Fruit fly (Drosophila melanogaster) whole organism, embryonic: ENCODE results near the gene CG5180.

Experiments
- Atf3 ChIP-seq: fragments of 200-800 bp; sonication (Bioruptor generic); optimal IDR thresholded peaks from 3 replicates; lab custom pipeline; 2016; ENCODE audit warnings: missing biosample characterization, missing genetic modification characterization
- CG1024 ChIP-seq: fragments of 200-800 bp; sonication (Bioruptor generic); IDR thresholded peaks from 2 replicates; pipeline ENCODE4 v1.3.6; 2022; ENCODE audit warnings: missing biosample characterization, missing genetic modification characterization
- CG11504 ChIP-seq: fragments of 200-800 bp; sonication (Bioruptor generic); optimal IDR thresholded peaks from 3 replicates; lab custom pipeline; 2019; ENCODE audit warnings: missing biosample characterization, mild to moderate bottlenecking, missing genetic modification characterization, moderate library complexity
- CG12155 ChIP-seq: fragments of 200-800 bp; sonication (Bioruptor generic); optimal IDR thresholded peaks from 3 replicates; lab custom pipeline; 2016; ENCODE audit warnings: missing biosample characterization, missing genetic modification characterization
- CG12659 ChIP-seq: fragments of 200-800 bp; sonication (Bioruptor generic); optimal IDR thresholded peaks from 3 replicates; lab custom pipeline; 2017; ENCODE audit warnings: mild to moderate bottlenecking, missing biosample characterization, missing genetic modification reagents, missing genetic modification characterization
- CG14710 ChIP-seq: fragments of 200-800 bp; sonication (Bioruptor generic); optimal IDR thresholded peaks from 3 replicates; lab custom pipeline; 2019; ENCODE audit warnings: missing biosample characterization, mild to moderate bottlenecking, missing genetic modification characterization, moderate library complexity
- CG15011 ChIP-seq: fragments of 200-800 bp; sonication (Bioruptor generic); optimal IDR thresholded peaks from 3 replicates; lab custom pipeline; 2018; ENCODE audit warnings: missing biosample characterization, mild to moderate bottlenecking, missing genetic modification characterization
- CG15269 ChIP-seq: fragments of 200-800 bp; sonication (Bioruptor generic); optimal IDR thresholded peaks from 2 replicates; lab custom pipeline; 2018; ENCODE audit warnings: missing biosample characterization, mild to moderate bottlenecking, missing genetic modification characterization, moderate library complexity
- CG1529 ChIP-seq: fragments of 200-800 bp; sonication (Bioruptor generic); optimal IDR thresholded peaks from 3 replicates; lab custom pipeline; 2018; ENCODE audit warnings: missing biosample characterization, missing genetic modification characterization
- CG1603 ChIP-seq: fragments of 200-800 bp; sonication (Bioruptor generic); optimal IDR thresholded peaks from 2 replicates; lab custom pipeline; 2019; ENCODE audit warnings: missing biosample characterization, mild to moderate bottlenecking, missing genetic modification characterization, moderate library complexity
- CG17328 ChIP-seq: fragments of 200-800 bp; sonication (Bioruptor generic); IDR thresholded peaks from 2 replicates; pipeline ENCODE4 v1.3.6; 2022; ENCODE audit warnings: missing biosample characterization, missing genetic modification characterization
- CG17361 ChIP-seq: fragments of 200-800 bp; sonication (Bioruptor generic); IDR thresholded peaks from 3 replicates; pipeline ENCODE4 v1.3.6; 2022; ENCODE audit warnings: missing biosample characterization, missing genetic modification characterization
- CG17612 ChIP-seq: fragments of 200-800 bp; sonication (Bioruptor generic); IDR thresholded peaks from 2 replicates; pipeline ENCODE4 v1.3.6; 2022; ENCODE audit warnings: missing biosample characterization, missing genetic modification characterization
- CG18011 ChIP-seq: fragments of 200-800 bp; sonication (Bioruptor generic); optimal IDR thresholded peaks from 2 replicates; lab custom pipeline; 2017; ENCODE audit warnings: missing biosample characterization, missing genetic modification characterization, mild to moderate bottlenecking, moderate library complexity, missing genotype
- CG30020 ChIP-seq: fragments of 200-800 bp; optimal IDR thresholded peaks from 2 replicates; lab custom pipeline; 2019; ENCODE audit warnings: missing biosample characterization, mild to moderate bottlenecking, missing genetic modification characterization, moderate library complexity
- CG32772 ChIP-seq: fragments of 200-800 bp; sonication (Bioruptor generic); IDR thresholded peaks from 2 replicates; pipeline ENCODE4 v1.3.6; 2022; ENCODE audit warnings: missing biosample characterization, missing genetic modification characterization
- CG43689 ChIP-seq: fragments of 200-800 bp; sonication (Bioruptor generic); IDR thresholded peaks from 2 replicates; pipeline ENCODE4 v1.3.6; 2022; ENCODE audit warnings: missing biosample characterization, missing genetic modification characterization
- CG5953 ChIP-seq: fragments of 200-800 bp; sonication (Bioruptor generic); IDR thresholded peaks from 2 replicates; pipeline ENCODE4 v1.3.6; 2022; ENCODE audit warnings: missing biosample characterization, missing genetic modification characterization
- CG7556 ChIP-seq: fragments of 200-800 bp; sonication (Bioruptor generic); optimal IDR thresholded peaks from 2 replicates; lab custom pipeline; 2017; ENCODE audit warnings: missing biosample characterization, mild to moderate bottlenecking, missing genetic modification characterization
- CG7987 ChIP-seq: fragments of 200-800 bp; sonication (Bioruptor generic); optimal IDR thresholded peaks from 2 replicates; lab custom pipeline; 2018; ENCODE audit warnings: missing biosample characterization, mild to moderate bottlenecking, missing genetic modification characterization, moderate library complexity
- CG9437 ChIP-seq: fragments of 200-800 bp; sonication (Bioruptor generic); optimal IDR thresholded peaks from 2 replicates; lab custom pipeline; 2018; ENCODE audit warnings: missing biosample characterization, mild to moderate bottlenecking, missing genetic modification characterization
- CHES-1-like ChIP-seq: fragments of 200-800 bp; sonication (Bioruptor generic); optimal IDR thresholded peaks from 2 replicates; lab custom pipeline; 2016; ENCODE audit warnings: missing biosample characterization, missing genetic modification characterization
- Deaf1 ChIP-seq: fragments of 200-800 bp; optimal IDR thresholded peaks from 3 replicates; lab custom pipeline; 2019; ENCODE audit warnings: missing biosample characterization, mild to moderate bottlenecking, missing genetic modification characterization, moderate library complexity
- Ets97D ChIP-seq: fragments of 200-800 bp; sonication (Bioruptor generic); optimal IDR thresholded peaks from 3 replicates; lab custom pipeline; 2016; ENCODE audit warnings: missing biosample characterization, missing genetic modification characterization
- GATAe ChIP-seq: fragments of 200-800 bp; sonication (Bioruptor generic); conservative IDR thresholded peaks from 2 replicates; pipeline ENCODE4 v1.3.6; 2022; ENCODE audit warnings: missing biosample characterization, missing genetic modification characterization
- Med ChIP-seq: fragments of 200-800 bp; sonication (Bioruptor generic); peaks from one replicate; lab custom pipeline; 2016; ENCODE audit warnings: missing biosample characterization, missing genetic modification characterization, mild to moderate bottlenecking, inconsistent platforms, moderate library complexity
- Myb ChIP-seq: fragments of 200-800 bp; sonication (Bioruptor generic); optimal IDR thresholded peaks from 2 replicates; lab custom pipeline; 2016; ENCODE audit warnings: missing biosample characterization, missing genetic modification characterization
- NFAT ChIP-seq: fragments of 200-800 bp; sonication (Bioruptor generic); IDR thresholded peaks from 2 replicates; pipeline ENCODE4 v1.3.6; 2022; ENCODE audit warnings: missing biosample characterization, missing genetic modification characterization
- Nf-YA ChIP-seq: fragments of 200-800 bp; sonication (Bioruptor generic); IDR thresholded peaks from 2 replicates; pipeline ENCODE4 v1.3.6; 2022; ENCODE audit warnings: missing biosample characterization, missing genetic modification characterization
- Nf-YC ChIP-seq: fragments of 200-800 bp; optimal IDR thresholded peaks from 3 replicates; lab custom pipeline; 2019; ENCODE audit warnings: missing biosample characterization, mild to moderate bottlenecking, missing genetic modification characterization, moderate library complexity
- Pdp1 ChIP-seq, 2 experiments: fragments of 200-800 bp; sonication (Bioruptor generic); optimal IDR thresholded peaks; 3 replicates each; lab custom pipeline; 2016; ENCODE audit warnings: missing biosample characterization in 2 of 2, missing genetic modification characterization in 2 of 2, mild to moderate bottlenecking in 1 of 2, moderate library complexity in 1 of 2
- Rfx ChIP-seq: fragments of 200-800 bp; sonication (Bioruptor generic); IDR thresholded peaks from 2 replicates; pipeline ENCODE4 v1.3.6; 2022; ENCODE audit warnings: missing biosample characterization, missing genetic modification characterization
- az2 ChIP-seq: fragments of 200-800 bp; sonication (Bioruptor generic); optimal IDR thresholded peaks from 3 replicates; lab custom pipeline; 2016; ENCODE audit warnings: missing biosample characterization, missing genetic modification characterization
- bab2 ChIP-seq: fragments of 200-800 bp; sonication (Bioruptor generic); optimal IDR thresholded peaks from 2 replicates; lab custom pipeline; 2016; ENCODE audit warnings: missing biosample characterization, missing genetic modification characterization
- cas ChIP-seq: fragments of 200-800 bp; sonication (Bioruptor generic); IDR thresholded peaks from 2 replicates; pipeline ENCODE4 v1.3.6; 2022; ENCODE audit warnings: missing biosample characterization, missing genetic modification characterization
- caup ChIP-seq: fragments of 200-800 bp; sonication (Bioruptor generic); optimal IDR thresholded peaks from 3 replicates; lab custom pipeline; 2017; ENCODE audit warnings: missing biosample characterization, mild to moderate bottlenecking, missing genetic modification characterization, moderate library complexity; ENCODE audit not compliant: severe bottlenecking
- cwo ChIP-seq: fragments of 200-800 bp; sonication (Bioruptor generic); optimal IDR thresholded peaks from 3 replicates; lab custom pipeline; 2017; ENCODE audit warnings: missing biosample characterization, missing genetic modification characterization, mild to moderate bottlenecking, moderate library complexity, missing genetic modification reagents
- dpn ChIP-seq, 2 experiments: fragments of 200-800 bp; sonication (Bioruptor generic); optimal IDR thresholded peaks; 3 replicates each; lab custom pipeline; 2016; ENCODE audit warnings: missing biosample characterization in 2 of 2, missing genetic modification characterization in 2 of 2
- emc ChIP-seq: fragments of 200-800 bp; sonication (Bioruptor generic); optimal IDR thresholded peaks from 2 replicates; lab custom pipeline; 2016; ENCODE audit warnings: missing biosample characterization, missing genetic modification characterization
- gro ChIP-seq: fragments of 200-800 bp; sonication (Bioruptor generic); optimal IDR thresholded peaks from 2 replicates; lab custom pipeline; 2016; ENCODE audit warnings: missing biosample characterization, missing genetic modification characterization
- gt ChIP-seq: fragments of 200-800 bp; sonication (Bioruptor generic); IDR thresholded peaks from 2 replicates; pipeline ENCODE4 v1.3.6; 2022; ENCODE audit warnings: missing biosample characterization, missing genetic modification characterization
- kni ChIP-seq: fragments of 200-800 bp; sonication (Bioruptor generic); optimal IDR thresholded peaks from 3 replicates; lab custom pipeline; 2017; ENCODE audit warnings: mild to moderate bottlenecking, missing biosample characterization, missing genetic modification reagents, missing genetic modification characterization
- mam ChIP-seq: fragments of 200-800 bp; sonication (Bioruptor generic); optimal IDR thresholded peaks from 3 replicates; lab custom pipeline; 2016; ENCODE audit warnings: missing biosample characterization, missing genetic modification characterization
- pan ChIP-seq, 4 experiments: fragments of >200 bp in 3 of 4; fragments of 200-800 bp in 1 of 4; sonication (Bioruptor generic) in 1 of 4; optimal IDR thresholded peaks in 3 of 4; IDR thresholded peaks in 1 of 4; 2 replicates each; pipeline versions ENCODE4 v1.3.6 to Lab custom; 2017 to 2022; ENCODE audit warnings: missing biosample characterization in 2 of 4, missing genetic modification characterization in 2 of 4, mixed read lengths in 1 of 4
- rib ChIP-seq: fragments of 200-800 bp; sonication (Bioruptor generic); IDR thresholded peaks from 2 replicates; pipeline ENCODE4 v1.3.6; 2022; ENCODE audit warnings: missing biosample characterization, missing genetic modification characterization
- sob ChIP-seq: fragments of 200-800 bp; sonication (Bioruptor generic); IDR thresholded peaks from 2 replicates; pipeline ENCODE4 v1.3.6; 2022; ENCODE audit warnings: missing biosample characterization, missing genetic modification characterization
- sug ChIP-seq: fragments of 200-800 bp; optimal IDR thresholded peaks from 2 replicates; lab custom pipeline; 2019; ENCODE audit warnings: missing biosample characterization, mild to moderate bottlenecking, missing genetic modification characterization, moderate library complexity
- tin ChIP-seq: fragments of 200-800 bp; sonication (Bioruptor generic); optimal IDR thresholded peaks from 3 replicates; lab custom pipeline; 2016; ENCODE audit warnings: missing biosample characterization, missing genetic modification characterization

The CG5180 gene

dm6 chr3R:20592517-20593462, 35.1 kb downstream of the CG5180 start, which contains the start of the genes Pus1 and bon (continued):
- TF ChIP-seq GATAe (GFP tag; lab: Robert Waterston, UW) (no peak), sob (GFP tag; lab: Robert Waterston, UW) (peak; percentile 22; the same call in 1 of the 2 replicates), CG14710 (peak; percentile 79), Myb (GFP tag; lab: Kevin White, UChicago) (peak; percentile 65), gt (GFP tag; lab: Robert Waterston, UW) (no peak), cas (GFP tag; lab: Robert Waterston, UW) (no peak), Nf-YA (GFP tag; lab: Robert Waterston, UW) (0 out of 2 replicates have a peak, but pooled peaks have one; percentile 8), bab2 (GFP tag; lab: Kevin White, UChicago) (peak; percentile 22), CG32772 (no peak), mam (GFP tag; lab: Kevin White, UChicago) (peak; percentile 41), kni (GFP tag; lab: Kevin White, UChicago) (peak; percentile 30), CHES-1-like (peak; percentile 64), CG15269 (tag; lab: Kevin White, UChicago) (peak; percentile 5), pan (optimal IDR thresholded peaks at IDR 0.05; lab: Kevin White, UChicago) (no peak), pan (GFP tag; optimal IDR thresholded peaks at IDR 0.05 in 1 of 2, IDR thresholded peaks at IDR 0.05 in 1 of 2) (peak in 1 of 2 experiments; percentile 5), gro (GFP tag; lab: Kevin White, UChicago) (no peak), CG15011 (GFP tag; lab: Kevin White, UChicago) (no peak), CG12659 (peak; percentile 86), CG30020 (tag; lab: Kevin White, UChicago) (peak; percentile 43), CG11504 (peak; percentile 29), CG12155 (peak; percentile 52), dpn (GFP tag; optimal IDR thresholded peaks at IDR 0.05; lab: Kevin White, UChicago) (peak; percentile 5 to 34), CG43689 (GFP tag; lab: Robert Waterston, UW) (no peak), caup (GFP tag; lab: Kevin White, UChicago) (no peak), cwo (GFP tag; lab: Kevin White, UChicago) (peak; percentile 75), CG17361 (GFP tag; lab: Robert Waterston, UW) (no peak), sug (peak; percentile 47), rib (peak; percentile 48; the same call in 1 of the 2 replicates), Deaf1 (tag; lab: Kevin White, UChicago) (peak; percentile 63), Pdp1 (GFP tag; optimal IDR thresholded peaks at IDR 0.05; lab: Kevin White, UChicago) (peak in 1 of 2 experiments; percentile 87), CG7987 (GFP tag; lab: Kevin White, UChicago) (peak; percentile 32), CG17328 (GFP tag; lab: Robert Waterston, UW) (no peak; the same call in 1 of the 2 replicates), Ets97D (peak; percentile 83), CG17612 (GFP tag; lab: Robert Waterston, UW) (no peak), tin (GFP tag; lab: Kevin White, UChicago) (peak; percentile 30), NFAT (GFP tag; lab: Robert Waterston, UW) (0 out of 2 replicates have a peak, but pooled peaks have one; percentile 13), az2 (GFP tag; lab: Kevin White, UChicago) (no peak), CG7556 (no peak), Nf-YC (tag; lab: Kevin White, UChicago) (peak; percentile 42), Med (GFP tag; lab: Kevin White, UChicago) (peak; percentile 87), Atf3 (GFP tag; lab: Kevin White, UChicago) (peak; percentile 17), Rfx (GFP tag; lab: Robert Waterston, UW) (peak; percentile 43), CG18011 (no peak), CG1024 (GFP tag; lab: Robert Waterston, UW) (no peak), emc (GFP tag; lab: Kevin White, UChicago) (no peak), CG1603 (tag; lab: Kevin White, UChicago) (peak; percentile 67), CG5953 (GFP tag; lab: Robert Waterston, UW) (0 out of 2 replicates have a peak, but pooled peaks have one; percentile 26), CG1529 (GFP tag; lab: Kevin White, UChicago) (no peak), CG9437 (GFP tag; lab: Kevin White, UChicago) (peak; percentile 100)
